Worm (Caenorhabditis elegans): ENCODE results near the gene Y26E6A.3.

Y26E6A.3 gene

ce11 chrX:13918143-13918542, 8.4 kb upstream of the Y26E6A.3 start:
- TF ChIP-seq dve-1 (tag; optimal IDR thresholded peaks at IDR 0.05; ENCODE audit: insufficient read depth) (peak; percentile 31), ces-1 (GFP tag; optimal IDR thresholded peaks at IDR 0.05) (no peak), unc-62 (GFP tag; optimal IDR thresholded peaks at IDR 0.05 in 1 of 2) (peak in 1 of 2 experiments; percentile 1), unc-62 (tag; optimal IDR thresholded peaks at IDR 0.05) (no peak), dpl-1 (GFP tag; optimal IDR thresholded peaks at IDR 0.05) (peak; percentile 76), mes-2 (tag; optimal IDR thresholded peaks at IDR 0.05; ENCODE audit: poor library complexity, severe bottlenecking) (peak; percentile 43), lsy-2 (tag; optimal IDR thresholded peaks at IDR 0.05) (peak in 1 of 2 experiments; percentile 23), Y48G9A.11 (GFP tag; IDR thresholded peaks at IDR 0.05) (no peak), daf-12 (tag; optimal IDR thresholded peaks at IDR 0.05) (no peak), dmd-6 (GFP tag; IDR thresholded peaks at IDR 0.05) (0 out of 2 replicates have a peak, but pooled peaks have one; percentile 27)

- TF ChIP-seq mdt-29 (GFP tag; IDR thresholded peaks at IDR 0.05) (no peak), spr-1 (tag; optimal IDR thresholded peaks at IDR 0.05) (peak; percentile 17), mep-1 (tag; optimal IDR thresholded peaks at IDR 0.05) (peak; percentile 63), ceh-44 (GFP tag; IDR thresholded peaks at IDR 0.05) (no peak), hlh-30 (tag; optimal IDR thresholded peaks at IDR 0.05; ENCODE audit: insufficient read depth) (peak; percentile 47), nhr-28 (tag; optimal IDR thresholded peaks at IDR 0.05) (peak; percentile 91), mdl-1 (tag; optimal IDR thresholded peaks at IDR 0.05) (peak in 1 of 2 experiments; percentile 62), mxl-3 (GFP tag; optimal IDR thresholded peaks at IDR 0.05) (peak; percentile 25), madf-9 (GFP tag; conservative IDR thresholded peaks at IDR 0.05) (no peak), rbr-2 (tag; optimal IDR thresholded peaks at IDR 0.05) (peak; percentile 64), lir-3 (tag; optimal IDR thresholded peaks at IDR 0.05) (no peak), set-16 (GFP tag; IDR thresholded peaks at IDR 0.05) (no peak), lin-1 (GFP tag; IDR thresholded peaks at IDR 0.05) (peak; percentile 59; the same call in 1 of the 2 replicates), nhr-11 (tag; optimal IDR thresholded peaks at IDR 0.05) (peak; percentile 85), dve-1 (tag; optimal IDR thresholded peaks at IDR 0.05; ENCODE audit: insufficient read depth) (peak; percentile 76), snpc-1.2 (GFP tag; IDR thresholded peaks at IDR 0.05) (no peak), hif-1 (tag; optimal IDR thresholded peaks at IDR 0.05) (peak in 1 of 2 experiments; percentile 43), lin-13 (GFP tag; optimal IDR thresholded peaks at IDR 0.05) (no peak), nhr-6 (tag; optimal IDR thresholded peaks at IDR 0.05) (peak; percentile 73), dmd-6 (GFP tag; IDR thresholded peaks at IDR 0.05) (peak; percentile 54), vab-7 (GFP tag; IDR thresholded peaks at IDR 0.05) (no peak), nhr-77 (tag; optimal IDR thresholded peaks at IDR 0.05) (peak; percentile 10), pha-4 (GFP tag; IDR thresholded peaks at IDR 0.05) (no peak), pha-4 (tag; optimal IDR thresholded peaks at IDR 0.05) (peak; percentile 77), hmg-1.1 (GFP tag; IDR thresholded peaks at IDR 0.05) (peak; percentile 82), duxl-1 (tag; optimal IDR thresholded peaks at IDR 0.05; ENCODE audit: poor library complexity) (peak; percentile 27), F49E8.2 (tag; optimal IDR thresholded peaks at IDR 0.05; ENCODE audit: borderline replicate concordance) (no peak), ceh-28 (tag; optimal IDR thresholded peaks at IDR 0.05) (peak; percentile 48), mes-2 (tag; optimal IDR thresholded peaks at IDR 0.05; ENCODE audit: poor library complexity, severe bottlenecking) (peak; percentile 65), pqm-1 (tag; optimal IDR thresholded peaks at IDR 0.05) (peak; percentile 23), dpl-1 (GFP tag; optimal IDR thresholded peaks at IDR 0.05) (peak; percentile 26), lsy-2 (tag; optimal IDR thresholded peaks at IDR 0.05) (peak in 1 of 2 experiments; percentile 70), unc-62 (GFP tag; optimal IDR thresholded peaks at IDR 0.05 in 1 of 2) (peak in 1 of 2 experiments; percentile 77), unc-62 (tag; optimal IDR thresholded peaks at IDR 0.05) (no peak), aha-1 (tag) (peak; percentile 78), jun-1 (tag; optimal IDR thresholded peaks at IDR 0.05) (peak; percentile 32), hlh-11 (tag; optimal IDR thresholded peaks at IDR 0.05) (peak; percentile 78), sdz-12 (GFP tag; optimal IDR thresholded peaks at IDR 0.05) (no peak), ceh-82 (tag; optimal IDR thresholded peaks at IDR 0.05) (no peak), daf-16 (GFP tag; optimal IDR thresholded peaks at IDR 0.05) (peak in 1 of 2 experiments; percentile 47), daf-16 (tag; optimal IDR thresholded peaks at IDR 0.05) (peak; percentile 32)
These were observed 7.5 kb upstream of the Y26E6A.3 start, which contains the start of gene ekl-5 for ce11 chrX:13917121-13917755. Gene ekl-5, minus strand, starts transcription at chrX:13917171.
